Comparison of ENCODE assay signal across 4 fruit fly cellular contexts in genomic region chrX:12579506-12579999, dm6.
TF ChIP-seq lines count a peak whose summit lies in the region.

No protein-coding gene starts in this region.

TF ChIP-seq in whole organism, adult, 20 proteins besides CTCF, POLR2A, EP300 and RAD21 (continued from another document):
- TF ChIP-seq CG14711 (tag; optimal IDR thresholded peaks at IDR 0.05; lab: Kevin White, UChicago) (peak; percentile 89), bab1 (GFP tag; optimal IDR thresholded peaks at IDR 0.05; lab: Kevin White, UChicago) (peak; percentile 78)
TF ChIP-seq in whole organism, adult: peak in this region for 15.

TF ChIP-seq in whole organism, embryonic, 481 proteins besides CTCF, POLR2A, EP300 and RAD21 (continued from another document and continues in another):
- peak; percentile 96 for TF ChIP-seq Atf3 (GFP tag; optimal IDR thresholded peaks at IDR 0.05; lab: Kevin White, UChicago)
- TF ChIP-seq ftz-f1 (GFP tag; optimal IDR thresholded peaks at IDR 0.05; lab: Kevin White, UChicago), result no peak
- TF ChIP-seq Med (GFP tag; lab: Kevin White, UChicago), result peak; percentile 99
- TF ChIP-seq CG11093 (GFP tag; IDR thresholded peaks at IDR 0.05; lab: Robert Waterston, UW), result peak; percentile 86
- peak; percentile 61 for TF ChIP-seq gt (GFP tag; IDR thresholded peaks at IDR 0.05; lab: Robert Waterston, UW)
- TF ChIP-seq HLHmδ (GFP tag; optimal IDR thresholded peaks at IDR 0.05; lab: Kevin White, UChicago), result no peak
- TF ChIP-seq MTF-1 (GFP tag; optimal IDR thresholded peaks at IDR 0.05; lab: Kevin White, UChicago; ENCODE audit: borderline replicate concordance), result peak; percentile 78
- TF ChIP-seq toy (GFP tag; IDR thresholded peaks at IDR 0.05; lab: Robert Waterston, UW), result peak; percentile 70
- peak; percentile 98 for TF ChIP-seq Sox102F (GFP tag; optimal IDR thresholded peaks at IDR 0.05; lab: Kevin White, UChicago)
- TF ChIP-seq CkIIα-i1 (GFP tag; IDR thresholded peaks at IDR 0.05; lab: Robert Waterston, UW), result no peak
- peak; percentile 86 for TF ChIP-seq Gug (GFP tag; IDR thresholded peaks at IDR 0.05; lab: Robert Waterston, UW)
- TF ChIP-seq CG30020 (tag; optimal IDR thresholded peaks at IDR 0.05; lab: Kevin White, UChicago), result peak; percentile 71
- TF ChIP-seq nmo (GFP tag; optimal IDR thresholded peaks at IDR 0.05; lab: Kevin White, UChicago), result peak; percentile 97
- peak; percentile 93 for TF ChIP-seq odd (GFP tag; optimal IDR thresholded peaks at IDR 0.05; lab: Kevin White, UChicago)
- TF ChIP-seq CG12659 (GFP tag; optimal IDR thresholded peaks at IDR 0.05; lab: Kevin White, UChicago), result peak; percentile 97
- peak; percentile 85; the same call in 2 of the 3 replicates for TF ChIP-seq jigr1 (GFP tag; IDR thresholded peaks at IDR 0.05; lab: Robert Waterston, UW)
- peak; percentile 88 for TF ChIP-seq CG12942 (GFP tag; optimal IDR thresholded peaks at IDR 0.05; lab: Kevin White, UChicago)
- TF ChIP-seq CG16815 (GFP tag; optimal IDR thresholded peaks at IDR 0.05; lab: Kevin White, UChicago), result peak; percentile 88
- TF ChIP-seq CG7987 (GFP tag; optimal IDR thresholded peaks at IDR 0.05; lab: Kevin White, UChicago), result peak; percentile 60
- TF ChIP-seq CG10543 (GFP tag; optimal IDR thresholded peaks at IDR 0.05; lab: Kevin White, UChicago), result peak; percentile 95
- no peak for TF ChIP-seq zf30C (GFP tag; optimal IDR thresholded peaks at IDR 0.05; lab: Kevin White, UChicago)
- TF ChIP-seq Eip74EF (GFP tag; optimal IDR thresholded peaks at IDR 0.05; lab: Kevin White, UChicago), result peak in 1 of 2 experiments; percentile 94
- peak; percentile 93 for TF ChIP-seq Ada2b (GFP tag; IDR thresholded peaks at IDR 0.05; lab: Robert Waterston, UW)
- peak; percentile 72; the same call in 2 of the 3 replicates for TF ChIP-seq CG6175 (GFP tag; IDR thresholded peaks at IDR 0.05; lab: Robert Waterston, UW)
- 0 out of 3 replicates have a peak, but pooled peaks have one; percentile 10 for TF ChIP-seq CG14860 (GFP tag; IDR thresholded peaks at IDR 0.05; lab: Robert Waterston, UW; ENCODE audit: partially characterized antibody)
- TF ChIP-seq Rx (GFP tag; IDR thresholded peaks at IDR 0.05; lab: Robert Waterston, UW), result peak; percentile 91
- peak; percentile 80 for TF ChIP-seq CG6272 (GFP tag; IDR thresholded peaks at IDR 0.05; lab: Robert Waterston, UW)
- peak; percentile 94 for TF ChIP-seq vfl (GFP tag; optimal IDR thresholded peaks at IDR 0.05; lab: Kevin White, UChicago)
- no peak for TF ChIP-seq CG15479 (GFP tag; optimal IDR thresholded peaks at IDR 0.05; lab: Kevin White, UChicago)
- TF ChIP-seq Fer2 (tag; optimal IDR thresholded peaks at IDR 0.05; lab: Kevin White, UChicago), result peak; percentile 89
- TF ChIP-seq exex (tag; optimal IDR thresholded peaks at IDR 0.05; lab: Kevin White, UChicago), result peak; percentile 75
- TF ChIP-seq jing (GFP tag; optimal IDR thresholded peaks at IDR 0.05; lab: Kevin White, UChicago), result peak; percentile 92
- TF ChIP-seq CG3163 (GFP tag; optimal IDR thresholded peaks at IDR 0.05; lab: Kevin White, UChicago), result peak; percentile 84
- TF ChIP-seq crc (GFP tag; optimal IDR thresholded peaks at IDR 0.05; lab: Kevin White, UChicago), result peak; percentile 90
- TF ChIP-seq CG9876 (GFP tag; optimal IDR thresholded peaks at IDR 0.05; lab: Kevin White, UChicago), result peak; percentile 88
- TF ChIP-seq CG18764 (GFP tag; optimal IDR thresholded peaks at IDR 0.05; lab: Kevin White, UChicago), result peak; percentile 85
- peak; percentile 87 for TF ChIP-seq CG13123 (GFP tag; optimal IDR thresholded peaks at IDR 0.05; lab: Kevin White, UChicago)
- peak; percentile 92 for TF ChIP-seq CG11456 (GFP tag; IDR thresholded peaks at IDR 0.05; lab: Robert Waterston, UW)
- TF ChIP-seq CG17802 (tag; optimal IDR thresholded peaks at IDR 0.05; lab: Kevin White, UChicago), result peak; percentile 74
- TF ChIP-seq croc (GFP tag; conservative IDR thresholded peaks at IDR 0.05; lab: Robert Waterston, UW), result peak; percentile 78
- TF ChIP-seq bbx (GFP tag; IDR thresholded peaks at IDR 0.05; lab: Robert Waterston, UW; ENCODE audit: partially characterized antibody), result no peak
- TF ChIP-seq hb (GFP tag; IDR thresholded peaks at IDR 0.05; lab: Robert Waterston, UW; ENCODE audit: partially characterized antibody), result no peak

TF ChIP-seq in whole organism, prepupa, 60 proteins besides CTCF, POLR2A, EP300 and RAD21 (continued from another document):
- TF ChIP-seq CG8632 (GFP tag; optimal IDR thresholded peaks at IDR 0.05; lab: Kevin White, UChicago) (peak; percentile 98), CG31627 (GFP tag; optimal IDR thresholded peaks at IDR 0.05; lab: Kevin White, UChicago) (peak; percentile 99), CG32006 (GFP tag; optimal IDR thresholded peaks at IDR 0.05; lab: Kevin White, UChicago) (peak; percentile 99), Eip78C (GFP tag; lab: Kevin White, UChicago) (peak; percentile 100), OdsH (GFP tag; optimal IDR thresholded peaks at IDR 0.05; lab: Kevin White, UChicago) (peak; percentile 98), CG11762 (GFP tag; optimal IDR thresholded peaks at IDR 0.05; lab: Kevin White, UChicago; ENCODE audit: insufficient read depth) (peak; percentile 99), CG3032 (tag; optimal IDR thresholded peaks at IDR 0.05; lab: Kevin White, UChicago) (peak; percentile 98), net (GFP tag; optimal IDR thresholded peaks at IDR 0.05; lab: Kevin White, UChicago) (peak; percentile 98), fkh (GFP tag; optimal IDR thresholded peaks at IDR 0.05; lab: Kevin White, UChicago) (peak; percentile 92), CG1621 (tag; optimal IDR thresholded peaks at IDR 0.05; lab: Kevin White, UChicago) (peak; percentile 95), Hr39 (GFP tag; optimal IDR thresholded peaks at IDR 0.05; lab: Kevin White, UChicago) (peak; percentile 99), topi (GFP tag; optimal IDR thresholded peaks at IDR 0.05; lab: Kevin White, UChicago) (peak; percentile 99), Sox14 (GFP tag; optimal IDR thresholded peaks at IDR 0.05; lab: Kevin White, UChicago) (peak; percentile 99), dsx (GFP tag; optimal IDR thresholded peaks at IDR 0.05; lab: Kevin White, UChicago; ENCODE audit: poor library complexity, severe bottlenecking) (peak; percentile 92), CG10631 (GFP tag; optimal IDR thresholded peaks at IDR 0.05; lab: Kevin White, UChicago) (peak; percentile 98), CG6276 (GFP tag; optimal IDR thresholded peaks at IDR 0.05; lab: Kevin White, UChicago) (peak; percentile 98), Met (GFP tag; optimal IDR thresholded peaks at IDR 0.05; lab: Kevin White, UChicago) (peak; percentile 99), CG6854 (GFP tag; optimal IDR thresholded peaks at IDR 0.05; lab: Kevin White, UChicago) (peak; percentile 96), Ets96B (tag; optimal IDR thresholded peaks at IDR 0.05; lab: Kevin White, UChicago) (peak; percentile 97), CG9139 (GFP tag; optimal IDR thresholded peaks at IDR 0.05; lab: Kevin White, UChicago) (peak; percentile 92), CG6808 (GFP tag; optimal IDR thresholded peaks at IDR 0.05; lab: Kevin White, UChicago) (peak; percentile 97), fd85E (GFP tag; optimal IDR thresholded peaks at IDR 0.05; lab: Kevin White, UChicago) (peak; percentile 90), CG15336 (GFP tag; IDR thresholded peaks at IDR 0.05; lab: Robert Waterston, UW) (peak; percentile 98), pdm3 (GFP tag; optimal IDR thresholded peaks at IDR 0.05; lab: Kevin White, UChicago) (peak; percentile 99), Sox15 (GFP tag; optimal IDR thresholded peaks at IDR 0.05; lab: Kevin White, UChicago) (peak; percentile 98), dac (GFP tag; optimal IDR thresholded peaks at IDR 0.05; lab: Kevin White, UChicago) (peak; percentile 98), Hr38 (GFP tag; optimal IDR thresholded peaks at IDR 0.05; lab: Kevin White, UChicago) (peak; percentile 51), CG6163 (GFP tag; IDR thresholded peaks at IDR 0.05; lab: Robert Waterston, UW) (peak; percentile 93), Eip93F (GFP tag; optimal IDR thresholded peaks at IDR 0.05; lab: Kevin White, UChicago) (peak; percentile 93), Blimp-1 (GFP tag; optimal IDR thresholded peaks at IDR 0.05; lab: Kevin White, UChicago) (peak; percentile 93), achi (GFP tag; optimal IDR thresholded peaks at IDR 0.05; lab: Kevin White, UChicago) (peak; percentile 97), CG34406 (GFP tag; optimal IDR thresholded peaks at IDR 0.05; lab: Kevin White, UChicago) (peak; percentile 98), Eip75B (GFP tag; optimal IDR thresholded peaks at IDR 0.05; lab: Kevin White, UChicago) (peak; percentile 98), CG8319 (GFP tag; optimal IDR thresholded peaks at IDR 0.05; lab: Kevin White, UChicago) (peak; percentile 98), Hr4 (GFP tag; optimal IDR thresholded peaks at IDR 0.05; lab: Kevin White, UChicago) (peak; percentile 98), esn (GFP tag; optimal IDR thresholded peaks at IDR 0.05; lab: Kevin White, UChicago) (peak; percentile 99), CG6792 (GFP tag; optimal IDR thresholded peaks at IDR 0.05; lab: Kevin White, UChicago) (peak; percentile 98), CG16779 (tag; optimal IDR thresholded peaks at IDR 0.05; lab: Kevin White, UChicago) (peak; percentile 94), Smox (GFP tag; optimal IDR thresholded peaks at IDR 0.05; lab: Kevin White, UChicago) (peak; percentile 99), fd59A (GFP tag; optimal IDR thresholded peaks at IDR 0.05; lab: Kevin White, UChicago) (peak; percentile 97)

TF ChIP-seq in whole organism, wandering third instar larva, 38 proteins besides CTCF, POLR2A, EP300 and RAD21 (continued from another document):
- TF ChIP-seq br (GFP tag; optimal IDR thresholded peaks at IDR 0.05; lab: Kevin White, UChicago) (peak; percentile 97), GATAd (GFP tag; optimal IDR thresholded peaks at IDR 0.05; lab: Kevin White, UChicago) (peak; percentile 80), tai (GFP tag; optimal IDR thresholded peaks at IDR 0.05; lab: Kevin White, UChicago) (peak; percentile 87), CG32264 (GFP tag; optimal IDR thresholded peaks at IDR 0.05; lab: Kevin White, UChicago) (peak; percentile 92), lola (GFP tag; optimal IDR thresholded peaks at IDR 0.05; lab: Kevin White, UChicago) (no peak), psq (GFP tag; optimal IDR thresholded peaks at IDR 0.05; lab: Kevin White, UChicago) (peak; percentile 73), dl (GFP tag; optimal IDR thresholded peaks at IDR 0.05; lab: Kevin White, UChicago; ENCODE audit: insufficient read depth in 1 of 2, partially characterized antibody in 2 of 2) (no peak), Mio (GFP tag; optimal IDR thresholded peaks at IDR 0.05; lab: Kevin White, UChicago) (peak; percentile 78), Dfd (GFP tag; optimal IDR thresholded peaks at IDR 0.05; lab: Kevin White, UChicago) (peak; percentile 78), pan (optimal IDR thresholded peaks at IDR 0.05; lab: Kevin White, UChicago) (no peak), dsf (GFP tag; optimal IDR thresholded peaks at IDR 0.05; lab: Kevin White, UChicago; ENCODE audit: borderline replicate concordance) (peak; percentile 82), CG9705 (GFP tag; optimal IDR thresholded peaks at IDR 0.05; lab: Kevin White, UChicago) (peak; percentile 97), Jra (GFP tag; optimal IDR thresholded peaks at IDR 0.05; lab: Kevin White, UChicago) (peak; percentile 83), jim (GFP tag; optimal IDR thresholded peaks at IDR 0.05; lab: Kevin White, UChicago) (peak; percentile 57), OdsH (GFP tag; optimal IDR thresholded peaks at IDR 0.05; lab: Kevin White, UChicago) (peak; percentile 95), Dif (GFP tag; optimal IDR thresholded peaks at IDR 0.05; lab: Kevin White, UChicago; ENCODE audit: partially characterized antibody) (no peak)
